Worm (Caenorhabditis elegans): ENCODE data around the gene Y43C5A.2.

The Y43C5A.2 gene

ce11 chrIV:10269137-10269933 lies at the start of gene Y43C5A.2, which contains the start of gene nspd-7:
Gene Y43C5A.2, plus strand, starts transcription at chrIV:10269883.
Gene nspd-7, minus strand, starts transcription at chrIV:10269187.
- TF ChIP-seq W03F9.2 (tag; optimal IDR thresholded peaks at IDR 0.05) (no peak), dao-5 (tag; optimal IDR thresholded peaks at IDR 0.05) (no peak), him-1 (tag; optimal IDR thresholded peaks at IDR 0.05) (no peak)

ce11 chrIV:10221187-10221586 lies 48.5 kb upstream of the Y43C5A.2 start, which contains the start of gene tram-1:
Gene tram-1, minus strand, starts transcription at chrIV:10221287.
- no peak for TF ChIP-seq him-1 (tag; optimal IDR thresholded peaks at IDR 0.05)

- TF ChIP-seq W03F9.2 (tag; optimal IDR thresholded peaks at IDR 0.05) (no peak), him-1 (tag; optimal IDR thresholded peaks at IDR 0.05) (peak; percentile 7)
Observed at ce11 chrIV:10222122-10222589, 47.5 kb upstream of the Y43C5A.2 start, which contains the start of gene C24F3.2. Gene C24F3.2, plus strand, starts transcription at chrIV:10222539.

DNA sequence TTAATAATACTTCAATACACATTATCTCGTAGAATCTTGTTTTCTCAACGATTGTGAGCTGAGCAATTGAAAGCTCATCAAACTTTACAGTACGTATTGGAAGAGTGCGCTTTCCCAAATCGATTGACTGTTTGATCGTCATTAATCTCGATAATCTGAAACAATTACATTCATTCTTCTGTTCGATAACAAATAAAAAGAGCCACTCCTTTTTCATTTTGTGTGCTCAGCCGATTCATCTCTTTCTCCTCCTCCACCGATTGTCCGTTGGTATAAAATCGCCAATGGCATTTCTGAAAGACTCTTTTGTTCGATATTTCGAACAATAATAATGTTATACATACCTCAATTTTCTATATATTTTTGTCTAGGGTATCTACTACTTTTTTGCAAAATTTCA lies 46.0 kb upstream of the Y43C5A.2 start, which contains the start of gene nas-12:
nas-12 (plus strand) TSS at position 301 of the 400 bp plus-strand sequence.
- TF ChIP-seq dao-5 (tag; optimal IDR thresholded peaks at IDR 0.05) = no peak
- TF ChIP-seq W03F9.2 (tag; optimal IDR thresholded peaks at IDR 0.05) = no peak
- TF ChIP-seq him-1 (tag; optimal IDR thresholded peaks at IDR 0.05) = no peak

ce11 chrIV:10227534-10227933 lies 42.1 kb upstream of the Y43C5A.2 start, which contains the start of gene F01G10.6:
Gene F01G10.6, minus strand, starts transcription at chrIV:10227634.
- TF ChIP-seq him-1 (tag; optimal IDR thresholded peaks at IDR 0.05) = no peak
- no peak for TF ChIP-seq W03F9.2 (tag; optimal IDR thresholded peaks at IDR 0.05)
- TF ChIP-seq dao-5 (tag; optimal IDR thresholded peaks at IDR 0.05) = no peak

DNA sequence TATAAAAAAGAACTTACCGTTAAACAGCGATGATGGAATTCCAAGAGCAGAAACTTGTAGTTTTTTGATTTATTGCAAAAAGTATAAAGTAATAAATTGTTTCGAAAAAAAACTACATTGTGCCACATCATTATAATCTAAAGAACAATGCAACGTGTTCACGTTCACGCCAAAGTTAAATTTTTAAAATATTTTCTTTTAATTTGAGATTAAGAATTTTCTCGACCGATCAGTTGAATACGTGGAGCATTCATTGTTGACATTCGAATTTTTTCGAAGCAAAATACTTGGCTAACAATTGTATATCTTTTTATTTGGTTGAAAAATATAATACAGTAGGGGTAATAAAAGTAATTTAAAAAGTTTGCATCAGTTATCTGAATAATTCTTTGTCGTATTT lies 38.7 kb upstream of the Y43C5A.2 start, which contains the start of gene F01G10.5:
F01G10.5 (minus strand) TSS at position 101 of the 400 bp plus-strand sequence.
- TF ChIP-seq W03F9.2 (tag; optimal IDR thresholded peaks at IDR 0.05) (no peak), dao-5 (tag; optimal IDR thresholded peaks at IDR 0.05) (no peak), him-1 (tag; optimal IDR thresholded peaks at IDR 0.05) (no peak)

- TF ChIP-seq him-1 (tag; optimal IDR thresholded peaks at IDR 0.05) (no peak), W03F9.2 (tag; optimal IDR thresholded peaks at IDR 0.05) (no peak), dao-5 (tag; optimal IDR thresholded peaks at IDR 0.05) (no peak)
Observed at ce11 chrIV:10232456-10232855, 37.2 kb upstream of the Y43C5A.2 start, which contains the start of gene F01G10.4. Gene F01G10.4, minus strand, starts transcription at chrIV:10232556.

DNA sequence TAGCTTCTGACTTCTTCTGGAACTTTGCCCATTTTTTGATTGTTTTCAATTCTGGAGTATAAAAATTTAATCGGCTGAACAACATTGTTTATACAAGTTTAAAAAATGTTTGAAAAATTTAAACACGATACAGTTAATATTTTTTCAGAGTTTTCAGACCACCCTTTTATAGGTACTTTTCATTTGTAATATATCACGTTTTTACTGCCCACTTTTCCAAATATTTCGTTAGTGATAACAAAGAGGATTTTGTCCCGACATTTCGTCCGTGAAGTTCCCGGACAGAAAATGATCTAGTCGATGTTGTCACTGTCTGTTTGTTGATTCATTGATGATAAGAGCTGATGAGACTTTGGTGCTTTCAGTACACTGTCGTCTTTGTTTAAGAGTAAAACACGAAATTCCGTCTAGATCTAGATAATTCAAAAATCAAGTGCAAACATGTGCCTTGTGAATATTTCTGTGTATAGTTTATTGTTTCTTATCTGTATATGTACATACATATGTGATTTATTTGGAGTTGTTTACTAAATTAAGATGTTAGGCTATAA lies 34.3 kb upstream of the Y43C5A.2 start, which contains the start of gene ech-9:
ech-9 (minus strand) TSS at position 51 of the 551 bp plus-strand sequence.
- TF ChIP-seq dao-5 (tag; optimal IDR thresholded peaks at IDR 0.05) (no peak), W03F9.2 (tag; optimal IDR thresholded peaks at IDR 0.05) (no peak), him-1 (tag; optimal IDR thresholded peaks at IDR 0.05) (no peak)

- TF ChIP-seq dao-5 (tag; optimal IDR thresholded peaks at IDR 0.05) = no peak
- TF ChIP-seq W03F9.2 (tag; optimal IDR thresholded peaks at IDR 0.05) = no peak
- TF ChIP-seq him-1 (tag; optimal IDR thresholded peaks at IDR 0.05) = no peak
Observed at ce11 chrIV:10236106-10236505, 33.6 kb upstream of the Y43C5A.2 start.

- TF ChIP-seq dao-5 (tag; optimal IDR thresholded peaks at IDR 0.05) (no peak), him-1 (tag; optimal IDR thresholded peaks at IDR 0.05) (no peak), W03F9.2 (tag; optimal IDR thresholded peaks at IDR 0.05) (no peak)
Observed at ce11 chrIV:10239045-10239444, 30.6 kb upstream of the Y43C5A.2 start, which contains the start of gene ech-8. Gene ech-8, minus strand, starts transcription at chrIV:10239176.

DNA sequence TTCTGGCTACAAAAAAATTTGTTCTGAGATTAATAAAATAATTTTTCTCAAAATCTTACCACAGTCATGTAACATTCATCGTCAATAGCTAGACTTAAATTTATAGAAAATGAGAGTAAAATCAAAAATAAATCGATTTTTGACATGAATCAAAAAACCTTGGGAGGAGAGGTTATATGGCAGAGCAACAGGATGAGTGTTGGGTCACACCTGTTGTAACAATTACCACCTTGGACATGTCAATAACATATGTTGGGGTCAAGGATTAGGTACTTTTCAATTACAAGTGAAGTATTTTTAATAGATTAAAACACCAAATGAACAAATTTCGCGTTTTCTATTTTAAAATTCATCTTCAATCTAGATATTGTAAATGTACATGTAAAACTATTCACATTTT lies 28.0 kb upstream of the Y43C5A.2 start, which contains the start of gene lipl-7:
lipl-7 (minus strand) TSS at position 165 of the 400 bp plus-strand sequence.
- no peak for TF ChIP-seq him-1 (tag; optimal IDR thresholded peaks at IDR 0.05)
- TF ChIP-seq W03F9.2 (tag; optimal IDR thresholded peaks at IDR 0.05) = no peak
- no peak for TF ChIP-seq dao-5 (tag; optimal IDR thresholded peaks at IDR 0.05)

- TF ChIP-seq dao-5 (tag; optimal IDR thresholded peaks at IDR 0.05) (no peak), W03F9.2 (tag; optimal IDR thresholded peaks at IDR 0.05) (no peak), him-1 (tag; optimal IDR thresholded peaks at IDR 0.05) (no peak)
Observed at ce11 chrIV:10242458-10243123, 27.1 kb upstream of the Y43C5A.2 start.

- TF ChIP-seq him-1 (tag; optimal IDR thresholded peaks at IDR 0.05) (no peak), W03F9.2 (tag; optimal IDR thresholded peaks at IDR 0.05) (no peak), dao-5 (tag; optimal IDR thresholded peaks at IDR 0.05) (no peak)
Observed at ce11 chrIV:10243276-10243675, 26.4 kb upstream of the Y43C5A.2 start, which contains the start of gene tkt-1. Gene tkt-1, plus strand, starts transcription at chrIV:10243612.

Measured in whole organism, L4/young adult.